Worm (Caenorhabditis elegans) whole organism, midembryonic: ENCODE measurements around the gene T04C12.33.

Experiments
- T22C8.4 ChIP-seq: fragments of 200-800 bp; sonication (Bioruptor generic); IDR thresholded peaks from 2 replicates; pipeline ENCODE4 v1.3.6; 2022; ENCODE audit warnings: missing genetic modification characterization, missing compliant biosample characterization
- cog-1 ChIP-seq: sonication (generic microtip); optimal IDR thresholded peaks from 2 replicates; lab custom pipeline; 2016; ENCODE audit warnings: missing genetic modification characterization, missing compliant biosample characterization
- flt-1 ChIP-seq: fragments of 200-800 bp; sonication (Bioruptor generic); IDR thresholded peaks from 2 replicates; pipeline ENCODE4 v1.3.6; 2022; ENCODE audit warnings: missing genetic modification characterization, missing compliant biosample characterization
- med-1 ChIP-seq: sonication (generic microtip); optimal IDR thresholded peaks from 2 replicates; lab custom pipeline; 2017; ENCODE audit warnings: missing genetic modification characterization, mild to moderate bottlenecking, missing compliant biosample characterization, antibody characterized with exemption, missing genetic modification reagents; ENCODE audit not compliant: insufficient read depth
- ref-1 ChIP-seq: fragments of 200-800 bp; sonication (Bioruptor generic); conservative IDR thresholded peaks from 2 replicates; pipeline ENCODE4 v1.3.6; 2022; ENCODE audit warnings: missing genetic modification reagents, missing genetic modification characterization, missing compliant biosample characterization
- tab-1 ChIP-seq: fragments of 200-800 bp; sonication (Bioruptor generic); IDR thresholded peaks from 2 replicates; pipeline ENCODE4 v1.3.6; 2022; ENCODE audit warnings: missing genetic modification characterization, missing compliant biosample characterization
- ztf-29 ChIP-seq: fragments of 200-800 bp; sonication (Bioruptor generic); IDR thresholded peaks from 2 replicates; pipeline ENCODE4 v1.3.6; 2022; ENCODE audit warnings: missing genetic modification reagents, missing genetic modification characterization, missing compliant biosample characterization

- no peak for TF ChIP-seq flt-1 (GFP tag; lab: Robert Waterston, UW)
- TF ChIP-seq tab-1 (GFP tag; lab: Robert Waterston, UW): no peak
- TF ChIP-seq ztf-29 (GFP tag; lab: Robert Waterston, UW): no peak
- no peak for TF ChIP-seq cog-1 (tag; lab: Kevin White, UChicago)
- no peak for TF ChIP-seq T22C8.4 (GFP tag; lab: Robert Waterston, UW)
- TF ChIP-seq med-1 (GFP tag; lab: Kevin White, UChicago): no peak
- TF ChIP-seq ref-1 (GFP tag; lab: Robert Waterston, UW): no peak
Observed at ce11 chrV:11078874-11079273, 26.9 kb downstream of the T04C12.33 start.
